Fruit fly (Drosophila melanogaster) whole organism, embryonic: ENCODE measurements around the gene CG13084.
A peak's percentile ranks its signal among the peaks of the same experiment; 100 is the strongest.

Experiments
- Antp ChIP-seq: fragments of 200-800 bp; sonication (Bioruptor generic); optimal IDR thresholded peaks from 3 replicates; lab custom pipeline; 2016; ENCODE audit warnings: missing biosample characterization, missing genetic modification characterization
- Atf-2 ChIP-seq: fragments of 200-800 bp; sonication (Bioruptor generic); optimal IDR thresholded peaks from 2 replicates; lab custom pipeline; 2016; ENCODE audit warnings: missing biosample characterization, missing genetic modification characterization
- Awh ChIP-seq: fragments of 200-800 bp; sonication (Bioruptor generic); IDR thresholded peaks from 2 replicates; pipeline ENCODE4, ENCODE4 v1.3.6; 2022; ENCODE audit warnings: missing biosample characterization, missing genetic modification characterization
- Bdp1 ChIP-seq: fragments of 200-800 bp; sonication (Bioruptor generic); optimal IDR thresholded peaks from 3 replicates; lab custom pipeline; 2016; ENCODE audit warnings: missing biosample characterization, missing genetic modification characterization
- Blimp-1 ChIP-seq: fragments of 200-800 bp; sonication (Bioruptor generic); optimal IDR thresholded peaks from 3 replicates; lab custom pipeline; 2018; ENCODE audit warnings: missing biosample characterization, missing genetic modification characterization, mild to moderate bottlenecking, moderate library complexity, missing genetic modification reagents
- CG11247 ChIP-seq: fragments of 200-800 bp; sonication (Bioruptor generic); IDR thresholded peaks from 2 replicates; pipeline ENCODE4 v1.3.6; 2022; ENCODE audit warnings: missing biosample characterization, missing genetic modification characterization
- CG12104 ChIP-seq: fragments of 200-800 bp; sonication (Bioruptor generic); optimal IDR thresholded peaks from 3 replicates; lab custom pipeline; 2016; ENCODE audit warnings: missing biosample characterization, missing genetic modification characterization
- CG12219 ChIP-seq: fragments of 200-800 bp; sonication (Bioruptor generic); optimal IDR thresholded peaks from 3 replicates; lab custom pipeline; 2018; ENCODE audit warnings: missing biosample characterization, mild to moderate bottlenecking, missing genetic modification characterization
- CG13424 ChIP-seq: fragments of 200-800 bp; sonication (Bioruptor generic); optimal IDR thresholded peaks from 2 replicates; lab custom pipeline; 2019; ENCODE audit warnings: missing biosample characterization, mild to moderate bottlenecking, missing genetic modification characterization, moderate library complexity
- CG1529 ChIP-seq: fragments of 200-800 bp; sonication (Bioruptor generic); optimal IDR thresholded peaks from 3 replicates; lab custom pipeline; 2018; ENCODE audit warnings: missing biosample characterization, missing genetic modification characterization
- CG1603 ChIP-seq: fragments of 200-800 bp; sonication (Bioruptor generic); optimal IDR thresholded peaks from 2 replicates; lab custom pipeline; 2019; ENCODE audit warnings: missing biosample characterization, mild to moderate bottlenecking, missing genetic modification characterization, moderate library complexity
- CG16779 ChIP-seq: fragments of 200-800 bp; sonication (Bioruptor generic); IDR thresholded peaks from 2 replicates; pipeline ENCODE4 v1.3.6; 2022; ENCODE audit warnings: missing biosample characterization, missing genetic modification characterization
- CG17612 ChIP-seq: fragments of 200-800 bp; sonication (Bioruptor generic); IDR thresholded peaks from 2 replicates; pipeline ENCODE4 v1.3.6; 2022; ENCODE audit warnings: missing biosample characterization, missing genetic modification characterization
- CG17829 ChIP-seq: fragments of 200-800 bp; optimal IDR thresholded peaks from 2 replicates; lab custom pipeline; 2019; ENCODE audit warnings: missing biosample characterization, mild to moderate bottlenecking, missing genetic modification characterization, moderate library complexity
- CG18262 ChIP-seq: fragments of 200-800 bp; optimal IDR thresholded peaks from 3 replicates; lab custom pipeline; 2019; ENCODE audit warnings: missing biosample characterization, mild to moderate bottlenecking, missing genetic modification characterization, moderate library complexity
- CG30403 ChIP-seq: fragments of 200-800 bp; sonication (Bioruptor generic); optimal IDR thresholded peaks from 3 replicates; lab custom pipeline; 2016; ENCODE audit warnings: missing biosample characterization, missing genetic modification characterization
- CG30431 ChIP-seq: fragments of 200-800 bp; sonication (Bioruptor generic); optimal IDR thresholded peaks from 2 replicates; lab custom pipeline; 2017; ENCODE audit warnings: missing biosample characterization, missing genetic modification characterization
- CG31224 ChIP-seq: fragments of 200-800 bp; sonication (Bioruptor generic); IDR thresholded peaks from 2 replicates; pipeline ENCODE4 v1.3.6; 2022; ENCODE audit warnings: missing biosample characterization, missing genetic modification characterization
- CG32772 ChIP-seq: fragments of 200-800 bp; sonication (Bioruptor generic); IDR thresholded peaks from 2 replicates; pipeline ENCODE4 v1.3.6; 2022; ENCODE audit warnings: missing biosample characterization, missing genetic modification characterization
- CG3407 ChIP-seq: fragments of 200-800 bp; sonication (Bioruptor generic); optimal IDR thresholded peaks from 2 replicates; lab custom pipeline; 2018; ENCODE audit warnings: missing biosample characterization, mild to moderate bottlenecking, missing genetic modification characterization
- CG4617 ChIP-seq: fragments of 200-800 bp; sonication (Bioruptor generic); optimal IDR thresholded peaks from 3 replicates; lab custom pipeline; 2016; ENCODE audit warnings: missing biosample characterization, missing genetic modification characterization, borderline replicate concordance
- CG6791 ChIP-seq: fragments of 200-800 bp; sonication (Bioruptor generic); IDR thresholded peaks from 3 replicates; pipeline ENCODE4 v1.3.6; 2022; ENCODE audit warnings: missing biosample characterization, missing genetic modification characterization; ENCODE audit not compliant: partially characterized antibody
- CG7372 ChIP-seq: fragments of 200-800 bp; sonication (Bioruptor generic); IDR thresholded peaks from 2 replicates; pipeline ENCODE4 v1.3.6; 2022; ENCODE audit warnings: missing biosample characterization, missing genetic modification characterization
- CG7745 ChIP-seq: fragments of 200-800 bp; sonication (Bioruptor generic); optimal IDR thresholded peaks from 2 replicates; lab custom pipeline; 2018; ENCODE audit warnings: missing biosample characterization, mild to moderate bottlenecking, missing genetic modification characterization, moderate library complexity
- CG8290 ChIP-seq, 3 experiments: fragments of 200-800 bp; sonication (Bioruptor generic); optimal IDR thresholded peaks; 2 replicates each; lab custom pipeline; 2016 to 2019; ENCODE audit warnings: missing biosample characterization in 3 of 3, missing genetic modification characterization in 3 of 3, mild to moderate bottlenecking in 2 of 3, moderate library complexity in 1 of 3
- CG9932 ChIP-seq: fragments of 200-800 bp; sonication (Bioruptor generic); IDR thresholded peaks from 2 replicates; pipeline ENCODE4 v1.3.6; 2022; ENCODE audit warnings: missing biosample characterization, missing genetic modification characterization
- CkIIα-i1 ChIP-seq: fragments of 200-800 bp; sonication (Bioruptor generic); IDR thresholded peaks from 2 replicates; pipeline ENCODE4 v1.3.6; 2022; ENCODE audit warnings: missing biosample characterization, missing genetic modification characterization
- CrebB ChIP-seq: fragments of 200-800 bp; sonication (Bioruptor generic); optimal IDR thresholded peaks from 3 replicates; lab custom pipeline; 2018; ENCODE audit warnings: missing biosample characterization, mild to moderate bottlenecking, missing genetic modification characterization
- Dip3 ChIP-seq: fragments of 200-800 bp; sonication (Bioruptor generic); optimal IDR thresholded peaks from 3 replicates; lab custom pipeline; 2016; ENCODE audit warnings: missing biosample characterization, missing genetic modification characterization
- Dll ChIP-seq: fragments of 200-800 bp; sonication (Bioruptor generic); IDR thresholded peaks from 4 replicates; pipeline ENCODE4 v1.3.6; 2022; ENCODE audit warnings: missing biosample characterization, missing genetic modification characterization; ENCODE audit not compliant: partially characterized antibody
- Ets65A ChIP-seq: fragments of 200-800 bp; sonication (Bioruptor generic); peaks from one replicate; lab custom pipeline; 2016; ENCODE audit warnings: missing biosample characterization, missing genetic modification characterization
- H2.0 ChIP-seq: fragments of 200-800 bp; sonication (Bioruptor generic); IDR thresholded peaks from 2 replicates; pipeline ENCODE4 v1.3.6; 2022; ENCODE audit warnings: missing biosample characterization, missing genetic modification characterization
- HLH4C ChIP-seq: fragments of 200-800 bp; sonication (Bioruptor generic); IDR thresholded peaks from 3 replicates; pipeline ENCODE4 v1.3.6; 2022; ENCODE audit warnings: missing biosample characterization, missing genetic modification characterization; ENCODE audit not compliant: partially characterized antibody
- Hr78 ChIP-seq, 2 experiments: fragments of 200-800 bp in 1 of 2; fragments of >200 bp in 1 of 2; sonication (Bioruptor generic) in 1 of 2; optimal IDR thresholded peaks; 2 replicates each; lab custom pipeline; 2017 to 2019; ENCODE audit warnings: missing biosample characterization in 2 of 2, missing genetic modification characterization in 2 of 2, mild to moderate bottlenecking in 1 of 2, moderate library complexity in 1 of 2
- Myb ChIP-seq: fragments of 200-800 bp; sonication (Bioruptor generic); optimal IDR thresholded peaks from 2 replicates; lab custom pipeline; 2016; ENCODE audit warnings: missing biosample characterization, missing genetic modification characterization
- Sry-δ ChIP-seq: fragments of 200-800 bp; sonication (Bioruptor generic); optimal IDR thresholded peaks from 2 replicates; lab custom pipeline; 2016; ENCODE audit warnings: missing biosample characterization, missing genetic modification characterization
- bowl ChIP-seq: fragments of 200-800 bp; sonication (Bioruptor generic); IDR thresholded peaks from 2 replicates; pipeline ENCODE4 v1.3.6; 2022; ENCODE audit warnings: missing biosample characterization, missing genetic modification characterization
- crc ChIP-seq: fragments of 200-800 bp; sonication (Bioruptor generic); optimal IDR thresholded peaks from 2 replicates; lab custom pipeline; 2016; ENCODE audit warnings: missing biosample characterization, missing genetic modification characterization
- disco-r ChIP-seq: fragments of 200-800 bp; sonication (Bioruptor generic); optimal IDR thresholded peaks from 2 replicates; lab custom pipeline; 2016; ENCODE audit warnings: missing biosample characterization, missing genetic modification characterization
- en ChIP-seq: fragments of 200-800 bp; sonication (Bioruptor generic); optimal IDR thresholded peaks from 2 replicates; lab custom pipeline; 2016; ENCODE audit warnings: missing biosample characterization, missing genetic modification characterization
- fru ChIP-seq: fragments of >200 bp; optimal IDR thresholded peaks from 2 replicates; lab custom pipeline; 2017
- ind ChIP-seq: fragments of 200-800 bp; sonication (Bioruptor generic); optimal IDR thresholded peaks from 3 replicates; lab custom pipeline; 2016; ENCODE audit warnings: missing biosample characterization, missing genetic modification characterization
- luna ChIP-seq: fragments of 200-800 bp; sonication (Bioruptor generic); optimal IDR thresholded peaks from 2 replicates; lab custom pipeline; 2016; ENCODE audit warnings: missing biosample characterization, missing genetic modification characterization
- pan ChIP-seq, 4 experiments: fragments of >200 bp in 3 of 4; fragments of 200-800 bp in 1 of 4; sonication (Bioruptor generic) in 1 of 4; optimal IDR thresholded peaks in 3 of 4; IDR thresholded peaks in 1 of 4; 2 replicates each; pipeline versions ENCODE4 v1.3.6 to Lab custom; 2017 to 2022; ENCODE audit warnings: missing biosample characterization in 2 of 4, missing genetic modification characterization in 2 of 4, mixed read lengths in 1 of 4
- pum ChIP-seq: fragments of 200-800 bp; sonication (Bioruptor generic); optimal IDR thresholded peaks from 2 replicates; lab custom pipeline; 2016; ENCODE audit warnings: missing biosample characterization, missing genetic modification characterization
- ro ChIP-seq: fragments of 200-800 bp; sonication (Bioruptor generic); IDR thresholded peaks from 2 replicates; pipeline ENCODE4 v1.3.6; 2022; ENCODE audit warnings: missing biosample characterization, missing genetic modification characterization
- sd ChIP-seq: fragments of 200-800 bp; sonication (Bioruptor generic); optimal IDR thresholded peaks from 3 replicates; lab custom pipeline; 2018; ENCODE audit warnings: missing biosample characterization, mild to moderate bottlenecking, missing genetic modification characterization, moderate library complexity
- sisA ChIP-seq: fragments of 200-800 bp; sonication (Bioruptor generic); IDR thresholded peaks from 2 replicates; pipeline ENCODE4 v1.3.6; 2022; ENCODE audit warnings: missing biosample characterization, missing genetic modification characterization
- sna ChIP-seq: fragments of 200-800 bp; sonication (Bioruptor generic); IDR thresholded peaks from 2 replicates; pipeline ENCODE4 v1.3.6; 2022; ENCODE audit warnings: missing biosample characterization, missing genetic modification characterization; ENCODE audit not compliant: partially characterized antibody
- zen2 ChIP-seq: fragments of 200-800 bp; sonication (Bioruptor generic); IDR thresholded peaks from 3 replicates; pipeline ENCODE4 v1.3.6; 2022; ENCODE audit warnings: missing biosample characterization, missing genetic modification characterization; ENCODE audit not compliant: partially characterized antibody

The CG13084 gene

DNA sequence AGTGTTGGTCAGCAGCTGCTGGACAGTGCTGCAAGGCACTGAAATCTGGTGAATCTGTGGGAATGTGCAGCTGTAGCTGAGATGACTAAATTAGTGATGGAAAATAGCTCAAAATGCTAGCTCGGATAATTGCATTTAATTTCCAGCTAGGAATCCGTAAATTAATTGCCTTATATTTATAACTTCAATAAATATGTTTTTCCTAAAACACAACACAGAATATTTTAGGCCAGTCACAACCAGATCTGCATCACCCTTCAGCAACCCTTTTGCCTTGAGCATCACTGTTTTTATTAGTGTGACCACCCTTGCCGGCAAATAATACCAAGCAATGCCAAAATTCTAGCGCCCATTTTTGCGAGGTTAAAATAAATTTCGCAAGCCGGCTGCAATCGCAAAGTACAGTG is 40.0 kb upstream of the CG13084 start, which contains the start of gene Hs2st (continued):
- TF ChIP-seq CG31224 (GFP tag; lab: Robert Waterston, UW) (peak; percentile 90), CG32772 (GFP tag; lab: Robert Waterston, UW) (peak; percentile 95), CG4617 (GFP tag; lab: Kevin White, UChicago) (peak; percentile 96), CG1529 (GFP tag; lab: Kevin White, UChicago) (peak; percentile 82), CG12104 (GFP tag; lab: Kevin White, UChicago) (peak; percentile 85), CkIIα-i1 (no peak), bowl (peak; percentile 48; the same call in 1 of the 2 replicates), pan (optimal IDR thresholded peaks at IDR 0.05; lab: Kevin White, UChicago) (no peak), pan (GFP tag; optimal IDR thresholded peaks at IDR 0.05 in 1 of 2, IDR thresholded peaks at IDR 0.05 in 1 of 2) (peak in 1 of 2 experiments; percentile 93), fru (lab: Kevin White, UChicago) (no peak), CG7745 (tag; lab: Kevin White, UChicago) (no peak), Sry-δ (GFP tag; lab: Kevin White, UChicago) (peak; percentile 82), Dll (GFP tag; lab: Robert Waterston, UW) (peak; percentile 47; the same call in 2 of the 4 replicates), sna (GFP tag; lab: Robert Waterston, UW) (no peak; the same call in 1 of the 2 replicates), Dip3 (GFP tag; lab: Kevin White, UChicago) (peak; percentile 97), Ets65A (peak; percentile 100), pum (GFP tag; lab: Kevin White, UChicago) (peak; percentile 96), CG17612 (GFP tag; lab: Robert Waterston, UW) (peak; percentile 78), zen2 (GFP tag; lab: Robert Waterston, UW) (no peak), CG1603 (tag; lab: Kevin White, UChicago) (peak; percentile 96), CG18262 (tag; lab: Kevin White, UChicago) (peak; percentile 84), ro (GFP tag; lab: Robert Waterston, UW) (peak; percentile 70), luna (GFP tag; lab: Kevin White, UChicago) (peak; percentile 83), Awh (GFP tag; lab: Robert Waterston, UW) (peak; percentile 79), sd (tag; lab: Kevin White, UChicago) (peak; percentile 98), CG16779 (GFP tag; lab: Robert Waterston, UW) (peak; percentile 83), crc (peak; percentile 85), CG9932 (GFP tag; lab: Robert Waterston, UW) (peak; percentile 98), CG7372 (peak; percentile 91), HLH4C (GFP tag; lab: Robert Waterston, UW) (no peak), CG8290 (GFP tag; optimal IDR thresholded peaks at IDR 0.05; lab: Kevin White, UChicago) (peak; percentile 94), CG8290 (tag; optimal IDR thresholded peaks at IDR 0.05; lab: Kevin White, UChicago) (peak; percentile 83 to 95), Antp (GFP tag; lab: Kevin White, UChicago) (peak; percentile 96), en (peak; percentile 64), Blimp-1 (GFP tag; lab: Kevin White, UChicago) (peak; percentile 83), CG13424 (peak; percentile 91), sisA (GFP tag; lab: Robert Waterston, UW) (peak; percentile 96), CG11247 (peak; percentile 91), Bdp1 (peak; percentile 91), Myb (GFP tag; lab: Kevin White, UChicago) (peak; percentile 85), CG12219 (GFP tag; lab: Kevin White, UChicago) (peak; percentile 67), CG17829 (peak; percentile 93), Atf-2 (GFP tag; lab: Kevin White, UChicago) (peak; percentile 96), CG30403 (GFP tag; lab: Kevin White, UChicago) (peak; percentile 97), Hr78 (GFP tag; optimal IDR thresholded peaks at IDR 0.05; lab: Kevin White, UChicago) (no peak), CG3407 (peak; percentile 74), H2.0 (peak; percentile 90), ind (GFP tag; lab: Kevin White, UChicago) (peak; percentile 97), CG6791 (no peak), CrebB (peak; percentile 80), disco-r (GFP tag; lab: Kevin White, UChicago) (peak; percentile 87), CG30431 (GFP tag; lab: Kevin White, UChicago) (peak; percentile 89)
